Worm (Caenorhabditis elegans): Measurements from ENCODE around the gene col-20.

Gene col-20

DNA sequence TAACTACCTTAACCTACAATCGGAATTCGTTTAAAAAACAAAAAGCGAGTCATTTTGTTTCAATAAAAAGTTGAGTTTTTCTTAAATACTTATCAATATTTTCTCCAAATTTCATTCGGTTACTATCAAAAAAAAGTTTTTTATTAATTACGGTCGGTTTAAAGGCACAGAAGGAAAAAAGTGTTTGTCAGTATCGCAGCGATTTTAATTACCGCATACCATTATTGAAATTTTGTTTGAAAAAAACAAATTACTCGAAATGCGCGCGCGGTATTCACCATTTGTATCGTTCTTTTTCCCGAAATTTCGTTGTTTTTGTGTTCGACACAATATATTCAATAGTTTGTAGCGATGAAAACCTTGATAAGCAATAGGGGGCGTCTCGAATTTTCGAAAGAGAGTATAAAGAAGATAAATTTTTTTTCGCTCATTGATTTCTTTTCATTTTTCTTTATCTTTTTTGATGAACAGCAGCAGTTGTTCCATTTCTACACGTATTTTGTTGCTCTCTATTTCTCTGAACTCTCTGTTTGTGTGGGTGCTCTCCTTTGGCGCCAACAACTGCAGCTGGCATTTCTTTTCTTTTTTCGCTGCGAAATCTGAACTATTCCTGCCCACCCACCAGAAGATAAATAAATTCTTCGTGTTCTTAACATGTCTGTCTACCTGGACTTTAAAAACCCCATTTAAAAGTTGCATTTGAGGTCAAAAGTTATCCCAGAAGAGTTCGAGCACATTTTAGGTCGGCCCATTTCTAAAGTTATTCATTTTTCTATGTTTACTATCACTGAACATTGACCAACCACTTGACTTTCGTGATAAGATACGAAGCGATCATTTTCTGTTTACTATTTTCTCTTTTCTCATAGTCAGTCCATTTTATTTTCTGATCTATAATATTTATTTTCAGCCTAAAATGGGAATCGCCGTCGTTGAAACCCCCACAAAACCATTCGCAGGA is 18.2 kb upstream of the col-20 start, which contains the start of gene pgm-1 (continued):
- TF ChIP-seq ceh-16 (tag; optimal IDR thresholded peaks at IDR 0.05) (no peak), lin-39 (tag; optimal IDR thresholded peaks at IDR 0.05) (no peak), sma-9 (GFP tag; optimal IDR thresholded peaks at IDR 0.05) (peak; percentile 45), sma-9 (tag; optimal IDR thresholded peaks at IDR 0.05) (no peak)

DNA sequence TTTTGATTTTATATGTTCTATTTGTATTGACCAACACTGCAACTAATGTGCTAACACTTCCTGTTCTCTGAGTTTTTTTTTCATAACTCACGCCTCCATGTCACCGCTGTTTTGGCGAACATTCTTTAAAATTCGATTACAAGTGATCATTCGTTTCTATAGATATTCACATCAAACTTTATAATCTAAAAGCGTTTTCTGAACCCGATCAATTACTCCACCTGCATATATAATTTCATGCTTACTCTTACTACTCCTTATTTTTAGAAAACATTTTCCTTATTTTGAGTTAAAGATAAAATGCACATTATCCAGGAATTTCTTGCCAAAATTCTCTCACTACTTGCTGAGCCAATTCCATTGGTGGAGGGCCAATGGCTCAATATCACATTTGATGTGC is 15.4 kb upstream of the col-20 start, which contains the start of gene R05F9.7:
Gene R05F9.7, plus strand, starts transcription at position 301 of the 400 bp plus-strand sequence.
- TF ChIP-seq ama-1 (optimal IDR thresholded peaks at IDR 0.05) (no peak), C34F6.9 (tag; optimal IDR thresholded peaks at IDR 0.05) (no peak), Y55F3AM.14 (GFP tag; optimal IDR thresholded peaks at IDR 0.05) (no peak), nhr-77 (tag; optimal IDR thresholded peaks at IDR 0.05) (no peak), ceh-82 (tag; optimal IDR thresholded peaks at IDR 0.05) (no peak), nhr-23 (tag; optimal IDR thresholded peaks at IDR 0.05) (no peak)

DNA sequence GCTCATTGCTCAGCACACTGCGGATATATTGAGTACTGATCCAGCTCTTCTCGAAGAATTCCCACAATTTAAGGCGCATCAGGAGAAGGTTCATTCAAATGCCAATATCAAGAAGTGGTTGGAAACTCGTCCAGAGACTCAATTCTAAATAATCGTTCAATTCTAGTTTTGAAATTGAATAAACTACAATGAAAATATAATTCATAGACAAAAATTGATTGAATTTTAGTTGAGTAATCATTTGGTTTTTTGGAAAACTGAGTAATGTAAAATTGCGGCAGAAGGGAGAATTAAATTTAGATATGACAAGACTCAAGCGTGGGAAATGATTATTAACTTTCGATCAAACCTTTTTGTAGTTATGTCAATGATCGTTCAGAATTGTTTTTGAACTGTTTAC is 13.8 kb upstream of the col-20 start:
- no peak for TF ChIP-seq aly-2 (tag; optimal IDR thresholded peaks at IDR 0.05)
- no peak for TF ChIP-seq ZK546.5 (tag; optimal IDR thresholded peaks at IDR 0.05)
- TF ChIP-seq nhr-10 (tag; optimal IDR thresholded peaks at IDR 0.05): no peak
- no peak for TF ChIP-seq ztf-11 (tag; optimal IDR thresholded peaks at IDR 0.05)
- no peak for TF ChIP-seq nhr-21 (tag; optimal IDR thresholded peaks at IDR 0.05)
- TF ChIP-seq R02D3.7 (tag; optimal IDR thresholded peaks at IDR 0.05): no peak
- TF ChIP-seq ceh-16 (tag; optimal IDR thresholded peaks at IDR 0.05): no peak
- TF ChIP-seq skn-1 (tag; optimal IDR thresholded peaks at IDR 0.05): no peak
- TF ChIP-seq lin-39 (tag; optimal IDR thresholded peaks at IDR 0.05): no peak
- no peak for TF ChIP-seq unc-55 (GFP tag; optimal IDR thresholded peaks at IDR 0.05)
- no peak for TF ChIP-seq F13H6.1 (tag; optimal IDR thresholded peaks at IDR 0.05)
- TF ChIP-seq C34F6.9 (tag; optimal IDR thresholded peaks at IDR 0.05): no peak

DNA sequence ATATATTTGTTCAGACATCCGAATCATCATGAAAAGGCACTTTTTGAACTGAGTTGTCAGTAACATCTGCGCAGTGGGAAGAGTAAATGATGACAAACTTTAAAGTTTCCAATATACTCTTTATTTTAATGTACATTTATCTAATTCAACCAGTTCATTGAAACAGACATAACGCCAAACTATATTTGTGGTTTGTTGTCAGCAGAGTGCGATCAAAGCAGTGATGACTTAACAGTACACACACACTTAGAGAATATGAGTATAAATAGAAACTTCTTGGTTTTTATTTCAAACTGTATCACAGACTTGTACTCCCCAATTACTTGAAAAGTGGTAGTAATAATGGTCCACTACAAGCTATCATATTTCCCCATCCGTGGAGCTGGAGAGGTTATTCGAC is 12.8 kb upstream of the col-20 start, which contains the start of gene gst-8:
Gene gst-8, plus strand, starts transcription at position 301 of the 400 bp plus-strand sequence.
- TF ChIP-seq unc-62 (GFP tag; optimal IDR thresholded peaks at IDR 0.05): no peak
- peak; percentile 56 for TF ChIP-seq skn-1 (tag; optimal IDR thresholded peaks at IDR 0.05)
- TF ChIP-seq blmp-1 (tag; optimal IDR thresholded peaks at IDR 0.05; ENCODE audit: insufficient read depth): no peak
- TF ChIP-seq ztf-1 (GFP tag; conservative IDR thresholded peaks at IDR 0.05): no peak

DNA sequence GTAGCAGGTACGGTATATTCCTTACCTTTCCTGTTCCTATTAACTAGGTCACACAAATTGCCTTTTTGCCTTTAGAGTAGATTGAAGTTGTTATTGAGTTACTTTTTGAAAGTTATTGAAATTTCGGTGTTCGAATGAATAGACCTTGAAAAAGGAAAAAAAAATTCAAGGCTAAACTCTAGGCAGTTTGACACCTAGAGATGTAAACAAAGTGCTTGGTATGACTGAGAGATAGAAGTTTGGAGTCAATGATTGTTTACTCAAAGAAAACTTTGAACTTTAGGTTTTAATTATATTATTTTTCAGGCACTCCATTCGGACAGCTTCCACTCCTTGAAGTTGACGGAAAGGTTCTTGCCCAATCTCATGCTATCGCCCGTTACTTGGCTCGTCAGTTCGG is 11.9 kb upstream of the col-20 start:
- TF ChIP-seq Y55F3AM.14 (GFP tag; optimal IDR thresholded peaks at IDR 0.05) (no peak), crh-2 (tag; optimal IDR thresholded peaks at IDR 0.05) (peak; percentile 1), F13H6.1 (tag; optimal IDR thresholded peaks at IDR 0.05) (no peak), sma-3 (GFP tag; optimal IDR thresholded peaks at IDR 0.05) (no peak), sem-4 (tag; optimal IDR thresholded peaks at IDR 0.05) (no peak), lin-39 (tag; optimal IDR thresholded peaks at IDR 0.05) (no peak), nhr-25 (tag; optimal IDR thresholded peaks at IDR 0.05) (peak; percentile 38)

DNA sequence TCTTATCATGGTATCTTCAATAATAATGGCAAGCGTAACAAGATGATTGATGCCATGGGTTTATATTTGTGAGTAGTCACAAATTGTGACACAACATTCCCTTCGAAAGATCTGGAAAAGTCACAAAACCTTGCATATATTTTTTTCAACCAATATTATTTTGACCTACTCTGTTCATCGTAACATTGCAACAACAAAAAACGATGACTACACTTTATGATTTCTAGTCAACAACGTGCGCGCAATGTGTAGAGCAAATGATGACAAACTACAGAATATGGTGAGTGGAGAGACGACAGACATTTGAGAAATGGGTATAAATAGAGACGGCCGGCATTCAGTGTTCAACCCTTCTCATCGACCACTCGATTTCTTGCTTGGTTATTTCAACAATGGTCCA is 11.1 kb upstream of the col-20 start, which contains the start of gene gst-7:
Gene gst-7, plus strand, starts transcription at position 336 of the 400 bp plus-strand sequence.
- no peak for TF ChIP-seq ztf-11 (tag; optimal IDR thresholded peaks at IDR 0.05)
- no peak for TF ChIP-seq mab-5 (tag; optimal IDR thresholded peaks at IDR 0.05)
- TF ChIP-seq nhr-11 (tag; optimal IDR thresholded peaks at IDR 0.05): no peak
- TF ChIP-seq ama-1 (optimal IDR thresholded peaks at IDR 0.05): no peak
- no peak for TF ChIP-seq ceh-82 (tag; optimal IDR thresholded peaks at IDR 0.05)
- no peak for TF ChIP-seq dmd-4 (tag; optimal IDR thresholded peaks at IDR 0.05)
- TF ChIP-seq nhr-237 (tag; optimal IDR thresholded peaks at IDR 0.05): no peak
- peak; percentile 61 for TF ChIP-seq sma-3 (GFP tag; optimal IDR thresholded peaks at IDR 0.05)
- TF ChIP-seq ztf-1 (GFP tag; conservative IDR thresholded peaks at IDR 0.05): no peak
- no peak for TF ChIP-seq ztf-4 (tag; optimal IDR thresholded peaks at IDR 0.05)
- peak; percentile 6 for TF ChIP-seq gmeb-1 (tag; optimal IDR thresholded peaks at IDR 0.05)
- TF ChIP-seq unc-55 (GFP tag; optimal IDR thresholded peaks at IDR 0.05): peak; percentile 15
- no peak for TF ChIP-seq blmp-1 (tag; optimal IDR thresholded peaks at IDR 0.05; ENCODE audit: insufficient read depth)
- peak; percentile 1 for TF ChIP-seq C34F6.9 (tag; optimal IDR thresholded peaks at IDR 0.05)
- peak; percentile 21 for TF ChIP-seq crh-2 (tag; optimal IDR thresholded peaks at IDR 0.05)
- peak; percentile 75 for TF ChIP-seq sma-9 (GFP tag; optimal IDR thresholded peaks at IDR 0.05)
- TF ChIP-seq sma-9 (tag; optimal IDR thresholded peaks at IDR 0.05): no peak
- TF ChIP-seq lin-13 (GFP tag; optimal IDR thresholded peaks at IDR 0.05): no peak
- TF ChIP-seq alr-1 (tag; optimal IDR thresholded peaks at IDR 0.05): no peak
- TF ChIP-seq mbf-1 (tag; optimal IDR thresholded peaks at IDR 0.05): no peak
- TF ChIP-seq skn-1 (tag; optimal IDR thresholded peaks at IDR 0.05): peak; percentile 94
- peak; percentile 62 for TF ChIP-seq nhr-25 (tag; optimal IDR thresholded peaks at IDR 0.05)
- TF ChIP-seq F13H6.1 (tag; optimal IDR thresholded peaks at IDR 0.05): peak; percentile 23
- TF ChIP-seq mdl-1 (tag; optimal IDR thresholded peaks at IDR 0.05): no peak
- peak; percentile 26 for TF ChIP-seq nhr-129 (tag; optimal IDR thresholded peaks at IDR 0.05)
- TF ChIP-seq lsy-2 (tag; optimal IDR thresholded peaks at IDR 0.05): no peak
- TF ChIP-seq aly-2 (tag; optimal IDR thresholded peaks at IDR 0.05): no peak
- no peak for TF ChIP-seq lin-11 (tag; optimal IDR thresholded peaks at IDR 0.05)
- TF ChIP-seq fos-1 (tag; optimal IDR thresholded peaks at IDR 0.05): peak; percentile 64

Measured in whole organism, L2 larva.